Worm (Caenorhabditis elegans) whole organism, early embryonic: ENCODE measurements around the gene nac-3.

Experiments
- B0310.2 ChIP-seq: sonication (generic microtip); optimal IDR thresholded peaks from 2 replicates; lab custom pipeline; 2016; ENCODE audit warnings: mild to moderate bottlenecking, missing genetic modification characterization, missing compliant biosample characterization
- F13C5.2 ChIP-seq: sonication (generic microtip); optimal IDR thresholded peaks from 2 replicates; lab custom pipeline; 2017; ENCODE audit warnings: mild to moderate bottlenecking, missing genetic modification characterization, inconsistent platforms, missing compliant biosample characterization
- aly-1 ChIP-seq: sonication (generic microtip); optimal IDR thresholded peaks from 2 replicates; lab custom pipeline; 2016; ENCODE audit warnings: missing genetic modification characterization, missing compliant biosample characterization
- ama-1 ChIP-seq: fragments of 150-350 bp; optimal IDR thresholded peaks from 2 replicates; lab custom pipeline; 2014
- ceh-13 ChIP-seq: fragments of 200-800 bp; sonication (Bioruptor generic); optimal IDR thresholded peaks from 2 replicates; lab custom pipeline; 2018; ENCODE audit warnings: mild to moderate bottlenecking, missing genetic modification characterization, missing compliant biosample characterization
- ceh-36 ChIP-seq: sonication (generic microtip); optimal IDR thresholded peaks from 2 replicates; lab custom pipeline; 2016; ENCODE audit warnings: missing genetic modification characterization, inconsistent platforms, missing compliant biosample characterization
- ets-7 ChIP-seq: sonication (generic microtip); optimal IDR thresholded peaks from 2 replicates; lab custom pipeline; 2016; ENCODE audit warnings: missing genotype, missing genetic modification characterization, missing compliant biosample characterization
- flt-1 ChIP-seq: fragments of 200-800 bp; sonication (Bioruptor generic); IDR thresholded peaks from 2 replicates; pipeline ENCODE4 v1.3.6; 2022; ENCODE audit warnings: missing genetic modification characterization, missing compliant biosample characterization
- hmbx-1 ChIP-seq: sonication (generic microtip); optimal IDR thresholded peaks from 2 replicates; lab custom pipeline; 2016; ENCODE audit warnings: mild to moderate bottlenecking, missing genetic modification characterization, missing compliant biosample characterization
- hmg-4 ChIP-seq: fragments of 200-800 bp; sonication (Bioruptor generic); optimal IDR thresholded peaks from 2 replicates; lab custom pipeline; 2018; ENCODE audit warnings: mild to moderate bottlenecking, missing genetic modification characterization, missing compliant biosample characterization
- hnd-1 ChIP-seq: sonication (generic microtip); optimal IDR thresholded peaks from 2 replicates; lab custom pipeline; 2016; ENCODE audit warnings: missing genetic modification characterization, missing compliant biosample characterization
- pes-1 ChIP-seq: fragments of 200-800 bp; sonication (Bioruptor generic); IDR thresholded peaks from 2 replicates; pipeline ENCODE4 v1.3.6; 2022; ENCODE audit warnings: missing genetic modification reagents, missing genetic modification characterization, missing compliant biosample characterization
- scrt-1 ChIP-seq: fragments of 200-800 bp; sonication (Bioruptor generic); IDR thresholded peaks from 2 replicates; pipeline ENCODE4 v1.3.6; 2022; ENCODE audit warnings: missing genetic modification characterization, missing compliant biosample characterization
- sea-1 ChIP-seq: fragments of 200-800 bp; sonication (Bioruptor generic); conservative IDR thresholded peaks from 2 replicates; pipeline ENCODE4 v1.3.6; 2022; ENCODE audit warnings: missing genetic modification characterization, missing compliant biosample characterization
- tbx-11 ChIP-seq: fragments of 200-800 bp; sonication (Bioruptor generic); IDR thresholded peaks from 2 replicates; pipeline ENCODE4 v1.3.6; 2022; ENCODE audit warnings: missing genetic modification characterization, missing compliant biosample characterization
- tbx-37 ChIP-seq: fragments of 200-800 bp; sonication (Bioruptor generic); conservative IDR thresholded peaks from 2 replicates; pipeline ENCODE4 v1.3.6; 2022; ENCODE audit warnings: missing genetic modification reagents, missing genetic modification characterization, missing compliant biosample characterization
- tra-4 ChIP-seq: sonication (generic microtip); optimal IDR thresholded peaks from 2 replicates; lab custom pipeline; 2017; ENCODE audit warnings: missing genetic modification characterization, missing compliant biosample characterization

nac-3 gene

ce11 chrIII:10123586-10124233 lies 28.9 kb upstream of the nac-3 start, which contains the start of gene ttll-4:
TSS of gene ttll-4 (plus strand) at chrIII:10124183.
- TF ChIP-seq pes-1 (GFP tag; lab: Robert Waterston, UW): peak; percentile 83
- TF ChIP-seq hnd-1 (tag; lab: Kevin White, UChicago): no peak
- TF ChIP-seq scrt-1 (GFP tag; lab: Robert Waterston, UW): peak; percentile 72
- no peak for TF ChIP-seq ceh-13 (GFP tag; lab: Kevin White, UChicago)
- no peak for TF ChIP-seq hmg-4 (GFP tag; lab: Kevin White, UChicago)
- no peak for TF ChIP-seq tra-4 (tag; lab: Kevin White, UChicago)
- no peak for TF ChIP-seq F13C5.2
- TF ChIP-seq ama-1 (lab: Kevin White, UChicago): no peak
- TF ChIP-seq tbx-11: peak; percentile 41; the same call in 1 of the 2 replicates
- TF ChIP-seq ets-7 (tag; lab: Kevin White, UChicago): no peak
- no peak for TF ChIP-seq aly-1
- TF ChIP-seq sea-1 (GFP tag; lab: Robert Waterston, UW): peak; percentile 79
- no peak; the same call in 1 of the 2 replicates for TF ChIP-seq flt-1 (GFP tag; lab: Robert Waterston, UW)
- peak; percentile 59 for TF ChIP-seq tbx-37 (GFP tag; lab: Robert Waterston, UW)
- TF ChIP-seq B0310.2 (tag; lab: Kevin White, UChicago): no peak
- TF ChIP-seq ceh-36: no peak
- TF ChIP-seq hmbx-1 (tag; lab: Kevin White, UChicago): no peak

ce11 chrIII:10126375-10126774 lies 26.2 kb upstream of the nac-3 start:
- no peak for TF ChIP-seq aly-1

- TF ChIP-seq aly-1: no peak
- TF ChIP-seq ceh-36: no peak
- no peak for TF ChIP-seq hnd-1 (tag; lab: Kevin White, UChicago)
- no peak for TF ChIP-seq tra-4 (tag; lab: Kevin White, UChicago)
- TF ChIP-seq flt-1 (GFP tag; lab: Robert Waterston, UW): no peak
- TF ChIP-seq ama-1 (lab: Kevin White, UChicago): no peak
- no peak for TF ChIP-seq ets-7 (tag; lab: Kevin White, UChicago)
- TF ChIP-seq tbx-37 (GFP tag; lab: Robert Waterston, UW): no peak
- no peak for TF ChIP-seq tbx-11
- no peak for TF ChIP-seq hmbx-1 (tag; lab: Kevin White, UChicago)
Measured at ce11 chrIII:10132495-10133450, 19.8 kb upstream of the nac-3 start.

ce11 chrIII:10134517-10134916 lies 18.1 kb upstream of the nac-3 start:
- no peak for TF ChIP-seq ets-7 (tag; lab: Kevin White, UChicago)

ce11 chrIII:10136778-10137177 lies 15.8 kb upstream of the nac-3 start, which contains the start of gene ZK1128.7:
TSS of gene ZK1128.7 (plus strand) at chrIII:10137006.
- TF ChIP-seq tra-4 (tag; lab: Kevin White, UChicago): no peak
- TF ChIP-seq F13C5.2: no peak
- TF ChIP-seq hmbx-1 (tag; lab: Kevin White, UChicago): no peak
- no peak for TF ChIP-seq flt-1 (GFP tag; lab: Robert Waterston, UW)
- no peak for TF ChIP-seq ceh-13 (GFP tag; lab: Kevin White, UChicago)
- TF ChIP-seq sea-1 (GFP tag; lab: Robert Waterston, UW): no peak
- TF ChIP-seq hmg-4 (GFP tag; lab: Kevin White, UChicago): no peak
- no peak for TF ChIP-seq tbx-37 (GFP tag; lab: Robert Waterston, UW)
- TF ChIP-seq hnd-1 (tag; lab: Kevin White, UChicago): no peak
- TF ChIP-seq ama-1 (lab: Kevin White, UChicago): no peak
- no peak for TF ChIP-seq B0310.2 (tag; lab: Kevin White, UChicago)
- TF ChIP-seq ets-7 (tag; lab: Kevin White, UChicago): no peak
- TF ChIP-seq scrt-1 (GFP tag; lab: Robert Waterston, UW): no peak
- no peak for TF ChIP-seq pes-1 (GFP tag; lab: Robert Waterston, UW)
- TF ChIP-seq ceh-36: no peak

ce11 chrIII:10140732-10141131 lies 11.9 kb upstream of the nac-3 start, which contains the start of gene K08E5.6:
TSS of gene K08E5.6 (plus strand) at chrIII:10141032.
- TF ChIP-seq hmbx-1 (tag; lab: Kevin White, UChicago): no peak
- no peak for TF ChIP-seq flt-1 (GFP tag; lab: Robert Waterston, UW)
- no peak for TF ChIP-seq pes-1 (GFP tag; lab: Robert Waterston, UW)

ce11 chrIII:10146701-10147100 lies 5.9 kb upstream of the nac-3 start, which contains the start of gene K08E5.1:
TSS of gene K08E5.1 (minus strand) at chrIII:10146801.
- TF ChIP-seq ceh-36: no peak
- no peak for TF ChIP-seq sea-1 (GFP tag; lab: Robert Waterston, UW)
- TF ChIP-seq flt-1 (GFP tag; lab: Robert Waterston, UW): no peak
- TF ChIP-seq tbx-37 (GFP tag; lab: Robert Waterston, UW): no peak
- no peak for TF ChIP-seq ets-7 (tag; lab: Kevin White, UChicago)
- TF ChIP-seq scrt-1 (GFP tag; lab: Robert Waterston, UW): no peak
- TF ChIP-seq tra-4 (tag; lab: Kevin White, UChicago): no peak
- no peak for TF ChIP-seq ceh-13 (GFP tag; lab: Kevin White, UChicago)
- no peak for TF ChIP-seq hmbx-1 (tag; lab: Kevin White, UChicago)
- no peak for TF ChIP-seq hnd-1 (tag; lab: Kevin White, UChicago)
- no peak for TF ChIP-seq tbx-11
- no peak for TF ChIP-seq ama-1 (lab: Kevin White, UChicago)
- no peak for TF ChIP-seq B0310.2 (tag; lab: Kevin White, UChicago)
- no peak for TF ChIP-seq pes-1 (GFP tag; lab: Robert Waterston, UW)
- no peak for TF ChIP-seq F13C5.2
- no peak for TF ChIP-seq hmg-4 (GFP tag; lab: Kevin White, UChicago)
- no peak for TF ChIP-seq aly-1
